Worm (Caenorhabditis elegans): ENCODE measurements around the gene T07H8.11.

Gene T07H8.11

DNA sequence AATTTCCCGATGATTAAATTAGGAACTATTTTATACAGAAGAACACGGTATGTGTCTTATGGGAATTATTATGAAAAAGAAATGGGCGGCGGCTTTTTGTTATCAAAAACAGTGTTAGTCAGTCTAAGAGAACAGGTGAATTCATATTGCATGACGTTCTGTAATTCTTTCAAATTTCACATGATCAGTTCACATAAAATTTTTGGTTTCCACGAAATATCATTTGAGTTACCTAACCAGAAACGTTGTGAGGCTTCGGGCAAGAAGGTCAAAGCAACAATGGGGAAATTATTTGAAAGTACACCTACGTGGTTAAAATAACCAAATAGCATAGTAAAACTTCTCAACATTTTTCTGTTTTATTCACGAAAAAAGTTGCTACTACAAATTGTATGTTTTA, 15.3 kb downstream of the T07H8.11 start, which contains the start of gene Y57E12B.10:
Gene Y57E12B.10, minus strand, starts transcription at position 101 of the 400 bp plus-strand sequence.
- no peak for TF ChIP-seq sdz-38 (tag; optimal IDR thresholded peaks at IDR 0.05)
- no peak for TF ChIP-seq fkh-3 (tag; optimal IDR thresholded peaks at IDR 0.05)
- no peak for TF ChIP-seq tbp1 (GFP tag; optimal IDR thresholded peaks at IDR 0.05)
- TF ChIP-seq Y67H2A.10 (GFP tag; conservative IDR thresholded peaks at IDR 0.05) = no peak
- no peak for TF ChIP-seq somi-1 (GFP tag; optimal IDR thresholded peaks at IDR 0.05)
- TF ChIP-seq Y79H2A.3 (GFP tag; conservative IDR thresholded peaks at IDR 0.05) = no peak
- no peak for TF ChIP-seq ztf-6 (GFP tag; IDR thresholded peaks at IDR 0.05)
- no peak for TF ChIP-seq madf-3 (GFP tag; IDR thresholded peaks at IDR 0.05)
- TF ChIP-seq lin-35 (GFP tag; optimal IDR thresholded peaks at IDR 0.05) = no peak
- TF ChIP-seq B0261.1 (tag; optimal IDR thresholded peaks at IDR 0.05) = no peak
- TF ChIP-seq hlh-26 (GFP tag; conservative IDR thresholded peaks at IDR 0.05) = no peak
- TF ChIP-seq lin-40 (tag; optimal IDR thresholded peaks at IDR 0.05) = no peak
- no peak for TF ChIP-seq hrde-1 (tag; optimal IDR thresholded peaks at IDR 0.05; ENCODE audit: borderline replicate concordance)
- no peak for TF ChIP-seq attf-6 (GFP tag; IDR thresholded peaks at IDR 0.05)
- no peak for TF ChIP-seq B0035.1 (tag; optimal IDR thresholded peaks at IDR 0.05)
- TF ChIP-seq mcd-1 (GFP tag; IDR thresholded peaks at IDR 0.05) = no peak
- TF ChIP-seq mel-28 (tag; optimal IDR thresholded peaks at IDR 0.05; ENCODE audit: borderline replicate concordance) = no peak
- no peak for TF ChIP-seq chd-7 (tag; optimal IDR thresholded peaks at IDR 0.05)
- TF ChIP-seq Y95B8A.8 (GFP tag; IDR thresholded peaks at IDR 0.05) = no peak

DNA sequence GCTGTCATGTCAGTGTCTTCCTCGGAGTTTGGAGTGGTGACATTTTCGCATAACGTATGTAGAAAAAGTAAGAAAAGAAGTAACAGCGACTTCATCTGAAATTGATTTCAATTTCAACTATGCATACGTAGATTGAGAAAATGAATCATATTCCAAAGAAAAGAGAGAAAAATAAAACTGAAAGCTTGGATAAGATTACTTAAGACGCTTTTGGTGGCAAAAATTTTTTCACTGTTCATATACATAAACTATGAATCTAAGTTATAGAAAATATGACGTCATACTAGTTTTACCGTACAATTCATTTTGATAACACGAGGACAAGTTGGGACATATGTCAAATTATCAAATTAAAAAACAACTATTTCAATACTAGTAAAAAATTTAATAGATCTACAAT, 17.0 kb downstream of the T07H8.11 start, which contains the start of gene lipl-6:
Gene lipl-6, minus strand, starts transcription at position 101 of the 400 bp plus-strand sequence.
- TF ChIP-seq cebp-2 (GFP tag; IDR thresholded peaks at IDR 0.05) (no peak), snpc-3.4 (tag; optimal IDR thresholded peaks at IDR 0.05) (no peak), unc-62 (GFP tag; optimal IDR thresholded peaks at IDR 0.05) (no peak), snpc-1.1 (tag; optimal IDR thresholded peaks at IDR 0.05; ENCODE audit: insufficient read depth) (no peak), ama-1 (optimal IDR thresholded peaks at IDR 0.05) (no peak), ama-1 (GFP tag; optimal IDR thresholded peaks at IDR 0.05) (no peak), mxl-1 (tag; optimal IDR thresholded peaks at IDR 0.05) (no peak), rcor-1 (GFP tag; IDR thresholded peaks at IDR 0.05) (no peak)

DNA sequence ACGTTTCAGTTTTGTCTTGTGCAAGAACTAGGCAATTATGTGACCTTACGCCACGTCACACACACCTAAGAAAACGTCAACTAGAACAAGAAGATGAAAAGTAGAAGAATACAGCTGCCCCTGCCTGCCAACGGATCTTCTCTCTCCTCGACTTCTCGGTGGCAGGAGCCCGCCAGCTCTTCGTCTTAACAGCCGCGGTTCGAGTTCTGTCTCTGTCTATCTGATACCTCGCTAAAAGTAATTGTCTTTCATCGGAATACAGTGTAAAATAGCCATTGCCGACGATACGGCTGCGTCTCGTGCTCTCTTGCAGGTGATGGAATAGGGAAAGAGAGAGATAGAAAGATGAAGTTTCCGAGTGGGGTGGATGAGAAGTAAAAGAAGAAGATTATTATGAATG, 20.9 kb downstream of the T07H8.11 start:
- TF ChIP-seq xnd-1 (tag; optimal IDR thresholded peaks at IDR 0.05) = no peak
- peak; percentile 59 for TF ChIP-seq zfh-2 (GFP tag; conservative IDR thresholded peaks at IDR 0.05)
- no peak for TF ChIP-seq mel-28 (tag; optimal IDR thresholded peaks at IDR 0.05; ENCODE audit: borderline replicate concordance)
- no peak for TF ChIP-seq madf-10 (tag; optimal IDR thresholded peaks at IDR 0.05)
- TF ChIP-seq F37B4.10 (GFP tag; IDR thresholded peaks at IDR 0.05) = no peak
- TF ChIP-seq pha-4 (tag; optimal IDR thresholded peaks at IDR 0.05) = no peak
- no peak for TF ChIP-seq nhr-120 (GFP tag; IDR thresholded peaks at IDR 0.05)
- TF ChIP-seq sea-2 (GFP tag; IDR thresholded peaks at IDR 0.05) = no peak

DNA sequence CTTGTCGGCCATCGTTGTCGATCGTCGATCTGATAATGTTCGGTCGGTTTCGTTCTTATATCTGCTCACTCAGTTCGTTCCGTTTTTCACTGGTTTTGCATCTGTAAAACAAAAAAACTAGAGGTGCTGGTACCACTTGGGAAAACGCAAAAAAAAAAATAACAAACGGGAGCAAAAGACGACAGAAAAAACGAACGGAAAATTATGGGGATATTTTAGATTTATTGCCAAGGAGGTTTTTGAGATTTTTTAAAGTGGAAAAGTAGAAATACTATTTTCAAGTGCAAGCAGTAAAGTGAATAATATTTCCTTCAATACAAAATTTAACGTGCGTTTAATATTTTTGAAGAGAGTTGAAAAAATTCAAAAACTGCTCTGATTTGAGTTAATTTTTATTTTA, 22.3 kb downstream of the T07H8.11 start, which contains the start of gene unc-68:
Gene unc-68, minus strand, starts transcription at position 101 of the 400 bp plus-strand sequence.
- no peak for TF ChIP-seq ccch-3 (GFP tag; optimal IDR thresholded peaks at IDR 0.05)
- no peak for TF ChIP-seq K11D2.4 (GFP tag; IDR thresholded peaks at IDR 0.05)
- no peak for TF ChIP-seq snpc-3.4 (tag; optimal IDR thresholded peaks at IDR 0.05)
- no peak for TF ChIP-seq zim-3 (tag; optimal IDR thresholded peaks at IDR 0.05)
- TF ChIP-seq fkh-3 (tag; optimal IDR thresholded peaks at IDR 0.05) = no peak
- no peak for TF ChIP-seq aptf-3 (GFP tag; IDR thresholded peaks at IDR 0.05)
- TF ChIP-seq T07F8.4 (tag; optimal IDR thresholded peaks at IDR 0.05) = no peak
- TF ChIP-seq B0336.3 (GFP tag; IDR thresholded peaks at IDR 0.05) = no peak
- TF ChIP-seq repo-1 (tag; optimal IDR thresholded peaks at IDR 0.05) = no peak
- TF ChIP-seq ZK185.1 (tag; optimal IDR thresholded peaks at IDR 0.05; ENCODE audit: poor library complexity, severe bottlenecking) = no peak
- TF ChIP-seq F52B5.7 (tag; optimal IDR thresholded peaks at IDR 0.05) = no peak
- TF ChIP-seq nhr-90 (tag; optimal IDR thresholded peaks at IDR 0.05) = no peak
- TF ChIP-seq ztf-28 (GFP tag; IDR thresholded peaks at IDR 0.05) = no peak
- TF ChIP-seq tlf-1 (GFP tag; optimal IDR thresholded peaks at IDR 0.05) = no peak
- no peak for TF ChIP-seq F10E7.11 (tag; optimal IDR thresholded peaks at IDR 0.05)

Measured in whole organism, young adult.